Worm (Caenorhabditis elegans): ENCODE data around the gene dct-15.
A peak's percentile ranks its signal among the peaks of the same experiment; 100 is the strongest.

DNA sequence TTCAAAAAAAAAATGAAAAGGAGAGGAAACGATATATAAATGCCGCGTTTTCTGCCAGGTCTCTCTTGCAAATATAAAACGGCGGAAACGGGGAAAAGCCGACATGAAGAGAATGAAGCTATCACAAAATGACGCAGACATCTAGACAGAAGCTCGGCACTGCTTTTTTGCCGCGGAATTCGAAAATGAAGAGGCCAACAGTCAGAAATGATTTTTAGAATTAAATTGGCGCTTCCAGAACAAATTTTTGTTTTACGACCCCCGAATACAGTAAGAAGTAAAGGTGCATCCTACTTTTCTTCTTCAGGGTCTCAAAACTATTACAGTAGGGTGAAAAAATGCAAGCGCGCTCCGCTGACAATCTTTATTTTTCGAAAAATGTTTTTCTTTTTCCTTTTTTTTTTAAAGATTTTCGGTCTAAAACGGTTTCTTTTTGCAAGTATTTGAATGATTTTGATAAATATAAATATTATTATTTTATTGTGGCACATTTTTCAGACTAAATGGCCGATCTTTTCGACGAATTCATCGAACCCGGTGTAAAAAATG is 14.7 kb upstream of the dct-15 start, which contains the start of gene mtr-4:
- TF ChIP-seq nhr-6 (tag; optimal IDR thresholded peaks at IDR 0.05) (no peak), C34F6.9 (tag; optimal IDR thresholded peaks at IDR 0.05) (peak; percentile 50), lin-13 (GFP tag; optimal IDR thresholded peaks at IDR 0.05) (no peak), nhr-12 (tag; optimal IDR thresholded peaks at IDR 0.05) (no peak), lsy-2 (tag; optimal IDR thresholded peaks at IDR 0.05) (no peak)

Measured in whole organism, L2 larva.